Worm (Caenorhabditis elegans) whole organism, midembryonic: ENCODE data around the gene srj-22.

Source experiments
- T22C8.4 ChIP-seq: fragments of 200-800 bp; sonication (Bioruptor generic); IDR thresholded peaks from 2 replicates; pipeline ENCODE4 v1.3.6; 2022; ENCODE audit warnings: missing genetic modification characterization, missing compliant biosample characterization
- flt-1 ChIP-seq: fragments of 200-800 bp; sonication (Bioruptor generic); IDR thresholded peaks from 2 replicates; pipeline ENCODE4 v1.3.6; 2022; ENCODE audit warnings: missing genetic modification characterization, missing compliant biosample characterization
- med-1 ChIP-seq: sonication (generic microtip); optimal IDR thresholded peaks from 2 replicates; lab custom pipeline; 2017; ENCODE audit warnings: missing genetic modification characterization, mild to moderate bottlenecking, missing compliant biosample characterization, antibody characterized with exemption, missing genetic modification reagents; ENCODE audit not compliant: insufficient read depth
- ref-1 ChIP-seq: fragments of 200-800 bp; sonication (Bioruptor generic); conservative IDR thresholded peaks from 2 replicates; pipeline ENCODE4 v1.3.6; 2022; ENCODE audit warnings: missing genetic modification reagents, missing genetic modification characterization, missing compliant biosample characterization
- tab-1 ChIP-seq: fragments of 200-800 bp; sonication (Bioruptor generic); IDR thresholded peaks from 2 replicates; pipeline ENCODE4 v1.3.6; 2022; ENCODE audit warnings: missing genetic modification characterization, missing compliant biosample characterization
- ztf-23 ChIP-seq: fragments of 200-800 bp; sonication (Bioruptor generic); IDR thresholded peaks from 2 replicates; pipeline ENCODE4 v1.3.6; 2022; ENCODE audit warnings: missing genetic modification reagents, missing genetic modification characterization, missing compliant biosample characterization

DNA sequence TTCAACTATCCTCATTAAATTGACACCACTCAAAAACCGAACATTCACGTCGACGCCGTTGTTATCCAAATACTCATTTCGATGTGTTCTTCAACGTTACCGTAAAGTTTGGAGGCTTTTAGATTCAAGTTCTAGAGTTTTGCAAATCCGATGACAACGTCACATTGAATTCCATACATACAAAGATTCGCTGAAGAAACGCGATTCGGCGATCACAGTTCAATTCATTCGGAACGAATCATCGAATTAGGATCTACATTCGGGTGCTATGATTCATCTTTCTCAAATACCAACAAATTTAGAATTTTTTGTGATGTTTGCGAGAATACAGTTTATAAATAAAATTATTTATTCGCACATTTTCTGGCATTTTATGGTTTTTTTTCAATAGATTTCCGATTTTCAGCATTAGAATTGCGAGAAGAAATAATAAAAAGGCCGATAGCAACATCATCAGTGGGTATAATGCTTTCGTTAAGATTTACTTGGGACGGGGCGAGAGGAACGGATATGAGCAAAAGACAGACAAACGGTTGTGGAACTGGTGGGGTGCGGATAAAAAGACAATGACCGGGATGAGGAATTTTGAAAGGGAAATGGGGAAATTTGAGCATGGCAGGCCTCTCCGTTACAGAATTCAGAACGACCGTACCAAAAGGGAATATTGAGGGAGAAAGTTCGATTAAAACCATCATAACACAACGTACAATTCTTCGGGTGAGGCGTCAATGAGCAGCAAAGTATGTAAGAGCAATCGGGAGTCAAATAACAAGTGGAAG lies 31.5 kb downstream of the srj-22 start:
- no peak for TF ChIP-seq med-1 (GFP tag; lab: Kevin White, UChicago)
- TF ChIP-seq T22C8.4: no peak
- TF ChIP-seq tab-1 (GFP tag; lab: Robert Waterston, UW): no peak
- TF ChIP-seq ztf-23 (GFP tag; lab: Robert Waterston, UW): no peak
- no peak for TF ChIP-seq ref-1 (GFP tag; lab: Robert Waterston, UW)
- no peak for TF ChIP-seq flt-1
